Fruit fly (Drosophila melanogaster): Measurements from ENCODE around the gene Gr64c.

Gr64c gene

dm6 chr3L:4073755-4074154, 45.4 kb downstream of the Gr64c start, which contains the start of gene Faa:
Gene Faa (minus strand): TSS chr3L:4073954.
- TF ChIP-seq usp (GFP tag; optimal IDR thresholded peaks at IDR 0.05) (no peak), EcR (GFP tag; optimal IDR thresholded peaks at IDR 0.05) (no peak), CG8478 (optimal IDR thresholded peaks at IDR 0.05) (no peak), pan (optimal IDR thresholded peaks at IDR 0.05) (no peak), psq (optimal IDR thresholded peaks at IDR 0.05) (no peak), Dll (optimal IDR thresholded peaks at IDR 0.05) (no peak)

dm6 chr3L:4076907-4077306, 48.5 kb downstream of the Gr64c start:
- no peak for TF ChIP-seq usp (GFP tag; optimal IDR thresholded peaks at IDR 0.05)
- TF ChIP-seq CG8478 (optimal IDR thresholded peaks at IDR 0.05): no peak
- no peak for TF ChIP-seq EcR (GFP tag; optimal IDR thresholded peaks at IDR 0.05)
- no peak for TF ChIP-seq Dll (optimal IDR thresholded peaks at IDR 0.05)
- TF ChIP-seq psq (optimal IDR thresholded peaks at IDR 0.05): no peak
- TF ChIP-seq pan (optimal IDR thresholded peaks at IDR 0.05): no peak

- TF ChIP-seq psq (optimal IDR thresholded peaks at IDR 0.05) (no peak), EcR (GFP tag; optimal IDR thresholded peaks at IDR 0.05) (no peak), usp (GFP tag; optimal IDR thresholded peaks at IDR 0.05) (no peak), CG8478 (optimal IDR thresholded peaks at IDR 0.05) (no peak), pan (optimal IDR thresholded peaks at IDR 0.05) (no peak), Dll (optimal IDR thresholded peaks at IDR 0.05) (no peak)
Observed at dm6 chr3L:4080278-4080677, 51.9 kb downstream of the Gr64c start.

dm6 chr3L:4081243-4081642, 52.8 kb downstream of the Gr64c start:
- TF ChIP-seq usp (GFP tag; optimal IDR thresholded peaks at IDR 0.05) (no peak), psq (optimal IDR thresholded peaks at IDR 0.05) (no peak), CG8478 (optimal IDR thresholded peaks at IDR 0.05) (no peak), Dll (optimal IDR thresholded peaks at IDR 0.05) (no peak), EcR (GFP tag; optimal IDR thresholded peaks at IDR 0.05) (no peak), pan (optimal IDR thresholded peaks at IDR 0.05) (no peak)

Data from whole organism.